Worm (Caenorhabditis elegans) whole organism, L4 larva: ENCODE data around the gene R03G8.3.

Experiments
- F26F4.8 ChIP-seq: fragments of 200-800 bp; sonication (Bioruptor generic); conservative IDR thresholded peaks from 2 replicates; pipeline ENCODE4 v1.3.6; 2022; ENCODE audit warnings: missing genetic modification characterization, missing compliant biosample characterization
- F37D6.2 ChIP-seq: sonication (generic microtip); optimal IDR thresholded peaks from 2 replicates; lab custom pipeline; 2016; ENCODE audit warnings: mild to moderate bottlenecking, missing genetic modification characterization, missing compliant biosample characterization
- T20F7.1 ChIP-seq: fragments of 200-800 bp; sonication (Bioruptor generic); optimal IDR thresholded peaks from 2 replicates; lab custom pipeline; 2018; ENCODE audit warnings: mild to moderate bottlenecking, missing genetic modification characterization, missing compliant biosample characterization
- Y48G9A.11 ChIP-seq: fragments of 200-800 bp; sonication (Bioruptor generic); IDR thresholded peaks from 2 replicates; pipeline ENCODE4 v1.3.6; 2022; ENCODE audit warnings: missing genetic modification reagents, missing genetic modification characterization, missing compliant biosample characterization
- Y5F2A.4 ChIP-seq: fragments of 200-800 bp; sonication (Bioruptor generic); optimal IDR thresholded peaks from 2 replicates; lab custom pipeline; 2018; ENCODE audit warnings: mild to moderate bottlenecking, missing genetic modification characterization, missing compliant biosample characterization
- aha-1 ChIP-seq: fragments of 150-350 bp; peaks from one replicate; lab custom pipeline; 2014; ENCODE audit warnings: missing biosample characterization, missing genetic modification characterization
- ceh-82 ChIP-seq: sonication (generic microtip); optimal IDR thresholded peaks from 2 replicates; lab custom pipeline; 2017; ENCODE audit warnings: missing biosample characterization, missing genetic modification characterization
- daf-16 ChIP-seq, 3 experiments: sonication (generic microtip); optimal IDR thresholded peaks; 2 replicates each; lab custom pipeline; 2016 to 2017; ENCODE audit warnings: missing genetic modification characterization in 3 of 3, missing genetic modification reagents in 3 of 3, mild to moderate bottlenecking in 2 of 3, missing compliant biosample characterization in 2 of 3, missing biosample characterization in 1 of 3, moderate library complexity in 1 of 3
- dmd-6 ChIP-seq: fragments of 200-800 bp; sonication (Bioruptor generic); IDR thresholded peaks from 2 replicates; pipeline ENCODE4 v1.3.6; 2022; ENCODE audit warnings: missing genetic modification reagents, missing genetic modification characterization, missing compliant biosample characterization
- dmd-8 ChIP-seq: fragments of 200-800 bp; sonication (Bioruptor generic); IDR thresholded peaks from 2 replicates; pipeline ENCODE4 v1.3.6; 2022; ENCODE audit warnings: missing genetic modification characterization, missing compliant biosample characterization
- dmd-9 ChIP-seq: fragments of 200-800 bp; sonication (Bioruptor generic); IDR thresholded peaks from 2 replicates; pipeline ENCODE4 v1.3.6; 2022; ENCODE audit warnings: missing genetic modification reagents, missing genetic modification characterization, missing compliant biosample characterization
- dve-1 ChIP-seq: sonication (generic microtip); optimal IDR thresholded peaks from 2 replicates; lab custom pipeline; 2017; ENCODE audit warnings: antibody characterized with exemption, mild to moderate bottlenecking, missing genetic modification characterization, missing compliant biosample characterization; ENCODE audit not compliant: insufficient read depth
- fkh-10 ChIP-seq: fragments of 150-350 bp; optimal IDR thresholded peaks from 2 replicates; lab custom pipeline; 2014; ENCODE audit warnings: missing biosample characterization, missing genetic modification reagents, missing genetic modification characterization
- fos-1 ChIP-seq: fragments of 150-350 bp; optimal IDR thresholded peaks from 2 replicates; lab custom pipeline; 2014; ENCODE audit warnings: missing biosample characterization, missing genetic modification characterization
- hmg-1.1 ChIP-seq: fragments of 200-800 bp; sonication (Bioruptor generic); IDR thresholded peaks from 2 replicates; pipeline ENCODE4 v1.3.6; 2022; ENCODE audit warnings: missing genetic modification reagents, missing genetic modification characterization, missing compliant biosample characterization
- lim-7 ChIP-seq: fragments of 200-800 bp; sonication (Bioruptor generic); IDR thresholded peaks from 2 replicates; pipeline ENCODE4 v1.3.6; 2022; ENCODE audit warnings: missing genetic modification characterization, missing compliant biosample characterization
- lir-3 ChIP-seq: sonication (generic microtip); optimal IDR thresholded peaks from 2 replicates; lab custom pipeline; 2016; ENCODE audit warnings: mild to moderate bottlenecking, missing genetic modification characterization, missing compliant biosample characterization
- lsy-2 ChIP-seq, 2 experiments: fragments of 150-350 bp in 1 of 2; sonication (generic microtip) in 1 of 2; optimal IDR thresholded peaks; 2 replicates each; lab custom pipeline; 2014 to 2017; ENCODE audit warnings: missing biosample characterization in 2 of 2, missing genetic modification characterization in 2 of 2
- madf-9 ChIP-seq: fragments of 200-800 bp; sonication (Bioruptor generic); conservative IDR thresholded peaks from 2 replicates; pipeline ENCODE4 v1.3.6; 2022; ENCODE audit warnings: missing genetic modification reagents, missing genetic modification characterization, missing compliant biosample characterization
- mdl-1 ChIP-seq, 2 experiments: fragments of 150-350 bp in 1 of 2; sonication (generic microtip) in 1 of 2; optimal IDR thresholded peaks; 2 replicates each; lab custom pipeline; 2014 to 2017; ENCODE audit warnings: missing biosample characterization in 2 of 2, missing genetic modification characterization in 2 of 2
- mdt-29 ChIP-seq: fragments of 200-800 bp; sonication (Bioruptor generic); IDR thresholded peaks from 2 replicates; pipeline ENCODE4 v1.3.6; 2022; ENCODE audit warnings: missing genetic modification reagents, missing genetic modification characterization, missing compliant biosample characterization
- mes-2 ChIP-seq: sonication (generic microtip); optimal IDR thresholded peaks from 2 replicates; lab custom pipeline; 2016; ENCODE audit warnings: missing genotype, mild to moderate bottlenecking, missing genetic modification characterization, missing compliant biosample characterization; ENCODE audit not compliant: poor library complexity, severe bottlenecking
- mxl-3 ChIP-seq: fragments of 200-800 bp; sonication (Bioruptor generic); optimal IDR thresholded peaks from 2 replicates; lab custom pipeline; 2018; ENCODE audit warnings: mild to moderate bottlenecking, missing genetic modification characterization, missing compliant biosample characterization
- nhr-111 ChIP-seq: fragments of 200-800 bp; sonication (Bioruptor generic); optimal IDR thresholded peaks from 2 replicates; lab custom pipeline; 2018; ENCODE audit warnings: mild to moderate bottlenecking, missing genetic modification characterization, missing compliant biosample characterization
- nhr-237 ChIP-seq: sonication (generic microtip); optimal IDR thresholded peaks from 2 replicates; lab custom pipeline; 2017; ENCODE audit warnings: missing biosample characterization, missing genetic modification characterization
- nhr-25 ChIP-seq: sonication (generic microtip); optimal IDR thresholded peaks from 2 replicates; lab custom pipeline; 2017; ENCODE audit warnings: missing genetic modification characterization, mild to moderate bottlenecking, missing compliant biosample characterization, antibody characterized with exemption, moderate library complexity, borderline replicate concordance; ENCODE audit not compliant: insufficient read depth
- nhr-48 ChIP-seq: sonication (generic microtip); optimal IDR thresholded peaks from 2 replicates; lab custom pipeline; 2016; ENCODE audit warnings: mild to moderate bottlenecking, missing genetic modification characterization, missing compliant biosample characterization
- nhr-6 ChIP-seq: fragments of 150-350 bp; optimal IDR thresholded peaks from 2 replicates; lab custom pipeline; 2014; ENCODE audit warnings: missing biosample characterization, missing genetic modification characterization
- nhr-76 ChIP-seq: fragments of 150-350 bp; optimal IDR thresholded peaks from 2 replicates; lab custom pipeline; 2014; ENCODE audit warnings: missing biosample characterization, missing genetic modification characterization
- php-3 ChIP-seq: fragments of 200-800 bp; sonication (Bioruptor generic); IDR thresholded peaks from 2 replicates; pipeline ENCODE4 v1.3.6; 2022; ENCODE audit warnings: missing genetic modification reagents, missing genetic modification characterization, missing compliant biosample characterization
- pqm-1 ChIP-seq: sonication (generic microtip); optimal IDR thresholded peaks from 2 replicates; lab custom pipeline; 2017; ENCODE audit warnings: missing biosample characterization, missing genetic modification characterization
- rbr-2 ChIP-seq: sonication (generic microtip); optimal IDR thresholded peaks from 2 replicates; lab custom pipeline; 2016; ENCODE audit warnings: missing genotype, missing genetic modification characterization, missing compliant biosample characterization
- saeg-2 ChIP-seq: fragments of 200-800 bp; sonication (Bioruptor generic); IDR thresholded peaks from 2 replicates; pipeline ENCODE4 v1.3.6; 2022; ENCODE audit warnings: missing genetic modification reagents, missing genetic modification characterization, missing compliant biosample characterization
- skn-1 ChIP-seq: fragments of 150-350 bp; optimal IDR thresholded peaks from 2 replicates; lab custom pipeline; 2014; ENCODE audit warnings: missing biosample characterization, missing genetic modification characterization
- unc-130 ChIP-seq: sonication (generic microtip); optimal IDR thresholded peaks from 2 replicates; lab custom pipeline; 2016; ENCODE audit warnings: missing genetic modification reagents, missing genetic modification characterization, missing compliant biosample characterization
- zip-11 ChIP-seq: fragments of 200-800 bp; sonication (Bioruptor generic); IDR thresholded peaks from 2 replicates; pipeline ENCODE4 v1.3.6; 2022; ENCODE audit warnings: missing genetic modification characterization, missing compliant biosample characterization

The R03G8.3 gene

DNA sequence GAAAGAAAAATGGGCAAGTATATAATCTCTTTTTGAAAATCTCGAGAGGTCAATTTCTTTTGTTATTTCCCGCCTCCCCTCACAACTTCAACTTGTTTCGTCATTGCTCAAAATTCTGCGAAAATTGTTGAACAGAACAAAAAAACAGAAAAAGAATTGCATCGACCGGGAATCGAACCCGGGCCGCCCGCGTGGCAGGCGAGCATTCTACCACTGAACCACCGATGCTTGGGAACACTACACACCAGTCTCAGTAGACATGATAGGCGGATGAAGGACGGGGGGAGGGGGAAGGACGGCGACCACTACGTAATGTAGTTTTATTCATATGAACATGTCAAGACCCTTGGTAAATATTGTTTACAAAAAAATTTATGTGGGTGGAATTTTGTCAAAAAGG lies 30.3 kb downstream of the R03G8.3 start (continued):
- TF ChIP-seq nhr-25 (tag; lab: Kevin White, UChicago) (peak; percentile 12), nhr-76 (tag; lab: Kevin White, UChicago) (no peak), fos-1 (tag; lab: Kevin White, UChicago) (no peak), nhr-111 (GFP tag; lab: Kevin White, UChicago) (peak; percentile 85), mxl-3 (GFP tag; lab: Kevin White, UChicago) (peak; percentile 65), aha-1 (tag; lab: Kevin White, UChicago) (peak; percentile 97), nhr-237 (tag; lab: Kevin White, UChicago) (no peak), madf-9 (peak; percentile 88)

DNA sequence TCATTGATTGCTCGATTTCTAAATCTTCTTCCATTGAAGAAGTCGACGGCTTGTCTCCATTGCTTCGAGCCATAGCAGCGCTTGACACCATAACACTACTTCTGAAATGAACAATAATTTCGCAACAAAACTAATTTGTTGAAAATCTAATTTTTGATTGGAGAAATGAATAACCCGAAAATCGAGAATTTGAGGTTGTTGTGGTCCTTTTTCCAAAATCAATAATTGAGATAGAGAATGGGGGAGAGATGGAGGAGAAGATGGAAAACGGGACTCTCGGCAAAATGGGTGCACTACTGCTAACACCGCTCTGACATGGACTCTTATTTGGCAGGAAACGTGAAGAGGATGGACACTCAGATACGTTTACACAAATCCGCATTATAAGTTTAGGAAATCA lies 31.4 kb downstream of the R03G8.3 start, which contains the start of gene snx-17:
TSS of gene snx-17 (minus strand) at position 101 of the 400 bp plus-strand sequence.
- TF ChIP-seq lir-3, result no peak
- TF ChIP-seq unc-130 (GFP tag; lab: Kevin White, UChicago), result no peak
- TF ChIP-seq T20F7.1 (GFP tag; lab: Kevin White, UChicago), result no peak
- no peak for TF ChIP-seq lsy-2 (tag; optimal IDR thresholded peaks at IDR 0.05; lab: Kevin White, UChicago)
- no peak for TF ChIP-seq mes-2
- no peak for TF ChIP-seq skn-1 (tag; lab: Kevin White, UChicago)
- TF ChIP-seq nhr-111 (GFP tag; lab: Kevin White, UChicago), result no peak
- TF ChIP-seq rbr-2 (tag; lab: Kevin White, UChicago), result no peak
- no peak for TF ChIP-seq dmd-8 (GFP tag; lab: Robert Waterston, UW)
- TF ChIP-seq dmd-9 (GFP tag; lab: Robert Waterston, UW), result no peak
- TF ChIP-seq php-3 (GFP tag; lab: Robert Waterston, UW), result no peak
- TF ChIP-seq Y48G9A.11, result no peak
- no peak for TF ChIP-seq fkh-10
- no peak for TF ChIP-seq hmg-1.1 (GFP tag; lab: Robert Waterston, UW)
- TF ChIP-seq nhr-48 (tag; lab: Kevin White, UChicago), result no peak
- TF ChIP-seq mdl-1 (tag; optimal IDR thresholded peaks at IDR 0.05; lab: Kevin White, UChicago), result no peak
- no peak for TF ChIP-seq nhr-76 (tag; lab: Kevin White, UChicago)
- no peak for TF ChIP-seq Y5F2A.4 (GFP tag; lab: Kevin White, UChicago)
- TF ChIP-seq lim-7, result no peak
- no peak for TF ChIP-seq dmd-6

DNA sequence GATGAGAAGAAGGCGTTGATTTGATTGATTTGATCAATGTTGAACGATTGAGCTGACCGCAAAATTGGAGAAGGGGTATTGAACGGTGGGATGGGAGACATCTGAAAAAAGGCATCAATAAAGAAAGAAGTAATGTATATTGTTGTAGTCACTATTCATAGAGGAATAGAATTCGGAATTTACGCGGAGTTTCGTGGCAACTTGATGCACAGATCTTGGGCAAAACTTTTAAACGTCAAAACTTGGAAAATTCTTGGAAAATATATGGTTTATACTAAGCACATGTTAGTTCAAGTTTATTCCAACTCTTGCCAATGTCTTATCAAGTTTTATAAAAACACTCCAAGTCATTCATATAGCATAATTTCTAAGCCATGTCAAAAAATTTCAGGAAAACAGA lies 35.7 kb downstream of the R03G8.3 start, which contains the start of gene F17H10.4:
TSS of gene F17H10.4 (minus strand) at position 101 of the 400 bp plus-strand sequence.
- no peak for TF ChIP-seq php-3 (GFP tag; lab: Robert Waterston, UW)
- TF ChIP-seq F26F4.8 (GFP tag; lab: Robert Waterston, UW), result no peak
- no peak for TF ChIP-seq F37D6.2 (tag; lab: Kevin White, UChicago)
- no peak for TF ChIP-seq zip-11
- no peak for TF ChIP-seq dmd-8 (GFP tag; lab: Robert Waterston, UW)
- TF ChIP-seq mxl-3 (GFP tag; lab: Kevin White, UChicago), result no peak
- no peak for TF ChIP-seq nhr-6 (tag; lab: Kevin White, UChicago)
- TF ChIP-seq saeg-2 (GFP tag; lab: Robert Waterston, UW), result no peak
- no peak for TF ChIP-seq ceh-82
- TF ChIP-seq Y48G9A.11, result no peak
- no peak for TF ChIP-seq mdt-29 (GFP tag; lab: Robert Waterston, UW)

DNA sequence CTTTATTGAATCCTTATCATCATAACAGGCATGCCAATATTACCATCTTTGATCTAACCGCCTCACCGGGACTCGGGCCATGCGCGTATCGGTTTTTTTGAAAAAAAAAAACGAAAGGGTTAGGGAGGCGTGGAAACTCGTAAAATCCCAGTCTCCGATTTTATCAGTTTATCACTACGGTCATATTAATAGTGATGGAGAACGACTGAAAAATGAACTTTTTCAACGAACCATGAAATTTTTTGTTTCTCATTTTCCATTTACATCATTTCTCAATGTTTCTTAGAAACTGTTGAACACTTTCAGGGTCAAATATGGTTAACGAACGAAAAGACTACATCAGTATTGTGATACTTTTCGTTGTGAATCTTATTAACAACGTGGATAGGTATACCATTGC lies 39.2 kb downstream of the R03G8.3 start, which contains the start of gene spin-3:
TSS of gene spin-3 (plus strand) at position 301 of the 400 bp plus-strand sequence.
- TF ChIP-seq daf-16 (GFP tag; optimal IDR thresholded peaks at IDR 0.05; lab: Kevin White, UChicago), result no peak
- peak; percentile 20 for TF ChIP-seq daf-16 (tag; optimal IDR thresholded peaks at IDR 0.05; lab: Kevin White, UChicago)
- 0 out of 2 replicates have a peak, but pooled peaks have one; percentile 24 for TF ChIP-seq php-3 (GFP tag; lab: Robert Waterston, UW)
- TF ChIP-seq pqm-1 (tag; lab: Kevin White, UChicago), result no peak
- TF ChIP-seq nhr-6 (tag; lab: Kevin White, UChicago), result no peak
- TF ChIP-seq dve-1, result peak; percentile 33
- TF ChIP-seq, all 104 proteins: peak for 3
